Fruit fly (Drosophila melanogaster) whole organism, embryonic: ENCODE measurements around the gene CCHa1.

Source experiments
- ATbp ChIP-seq: fragments of 200-800 bp; sonication (Bioruptor generic); optimal IDR thresholded peaks from 2 replicates; lab custom pipeline; 2017; ENCODE audit warnings: missing biosample characterization, mild to moderate bottlenecking, missing genetic modification characterization, missing genetic modification reagents
- Adf1 ChIP-seq: fragments of 200-800 bp; sonication (Bioruptor generic); IDR thresholded peaks from 2 replicates; pipeline ENCODE4 v1.3.6; 2022; ENCODE audit warnings: missing biosample characterization, missing genetic modification characterization
- Awh ChIP-seq: fragments of 200-800 bp; sonication (Bioruptor generic); IDR thresholded peaks from 2 replicates; pipeline ENCODE4, ENCODE4 v1.3.6; 2022; ENCODE audit warnings: missing biosample characterization, missing genetic modification characterization
- CG12299 ChIP-seq: fragments of 200-800 bp; sonication (Bioruptor generic); optimal IDR thresholded peaks from 2 replicates; lab custom pipeline; 2018; ENCODE audit warnings: missing biosample characterization, mild to moderate bottlenecking, missing genetic modification characterization
- CG12391 ChIP-seq: fragments of 200-800 bp; sonication (Bioruptor generic); optimal IDR thresholded peaks from 3 replicates; lab custom pipeline; 2018; ENCODE audit warnings: missing biosample characterization, mild to moderate bottlenecking, missing genetic modification characterization, moderate library complexity
- CG12769 ChIP-seq: fragments of 200-800 bp; sonication (Bioruptor generic); optimal IDR thresholded peaks from 2 replicates; lab custom pipeline; 2019; ENCODE audit warnings: missing biosample characterization, mild to moderate bottlenecking, missing genetic modification characterization, moderate library complexity
- CG13624 ChIP-seq: fragments of 200-800 bp; sonication (Bioruptor generic); optimal IDR thresholded peaks from 2 replicates; lab custom pipeline; 2016; ENCODE audit warnings: missing biosample characterization, missing genetic modification characterization
- CG15601 ChIP-seq: fragments of 200-800 bp; sonication (Bioruptor generic); optimal IDR thresholded peaks from 3 replicates; lab custom pipeline; 2019; ENCODE audit warnings: missing biosample characterization, mild to moderate bottlenecking, missing genetic modification characterization, moderate library complexity
- CG16779 ChIP-seq: fragments of 200-800 bp; sonication (Bioruptor generic); IDR thresholded peaks from 2 replicates; pipeline ENCODE4 v1.3.6; 2022; ENCODE audit warnings: missing biosample characterization, missing genetic modification characterization
- CG16813 ChIP-seq: fragments of 200-800 bp; sonication (Bioruptor generic); IDR thresholded peaks from 3 replicates; pipeline ENCODE4 v1.3.6; 2022; ENCODE audit warnings: missing biosample characterization, missing genetic modification characterization; ENCODE audit not compliant: partially characterized antibody
- CG17359 ChIP-seq: fragments of 200-800 bp; sonication (Bioruptor generic); optimal IDR thresholded peaks from 3 replicates; lab custom pipeline; 2018; ENCODE audit warnings: missing biosample characterization, mild to moderate bottlenecking, missing genetic modification characterization, moderate library complexity
- CG18011 ChIP-seq: fragments of 200-800 bp; sonication (Bioruptor generic); optimal IDR thresholded peaks from 2 replicates; lab custom pipeline; 2017; ENCODE audit warnings: missing biosample characterization, missing genetic modification characterization, mild to moderate bottlenecking, moderate library complexity, missing genotype
- CG31441 ChIP-seq: fragments of 200-800 bp; sonication (Bioruptor generic); IDR thresholded peaks from 2 replicates; pipeline ENCODE4 v1.3.6; 2022; ENCODE audit warnings: missing biosample characterization, missing genetic modification characterization
- CG3163 ChIP-seq: fragments of 200-800 bp; sonication (Bioruptor generic); optimal IDR thresholded peaks from 3 replicates; lab custom pipeline; 2016; ENCODE audit warnings: missing biosample characterization, missing genetic modification characterization
- CG3281 ChIP-seq: fragments of 200-800 bp; sonication (Bioruptor generic); optimal IDR thresholded peaks from 3 replicates; lab custom pipeline; 2017; ENCODE audit warnings: missing biosample characterization, mild to moderate bottlenecking, missing genetic modification characterization
- CG3847 ChIP-seq: fragments of 200-800 bp; sonication (Bioruptor generic); IDR thresholded peaks from 2 replicates; pipeline ENCODE4 v1.3.6; 2022; ENCODE audit warnings: missing biosample characterization, missing genetic modification characterization
- CG3995 ChIP-seq: fragments of 200-800 bp; sonication (Bioruptor generic); optimal IDR thresholded peaks from 3 replicates; lab custom pipeline; 2016; ENCODE audit warnings: missing biosample characterization, missing genetic modification characterization
- CG5245 ChIP-seq: fragments of 200-800 bp; sonication (Bioruptor generic); optimal IDR thresholded peaks from 3 replicates; lab custom pipeline; 2016; ENCODE audit warnings: missing biosample characterization, missing genetic modification characterization
- CG6765 ChIP-seq: fragments of 200-800 bp; sonication (Bioruptor generic); optimal IDR thresholded peaks from 3 replicates; lab custom pipeline; 2017; ENCODE audit warnings: missing biosample characterization, mild to moderate bottlenecking, missing genetic modification characterization
- CG7357 ChIP-seq: fragments of 200-800 bp; sonication (Bioruptor generic); IDR thresholded peaks from 3 replicates; pipeline ENCODE4 v1.3.6; 2022; ENCODE audit warnings: missing biosample characterization, missing genetic modification characterization
- CG7839 ChIP-seq: fragments of 200-800 bp; sonication (Bioruptor generic); optimal IDR thresholded peaks from 3 replicates; lab custom pipeline; 2018; ENCODE audit warnings: missing biosample characterization, mild to moderate bottlenecking, missing genetic modification characterization, moderate library complexity
- CG8290 ChIP-seq, 3 experiments: fragments of 200-800 bp; sonication (Bioruptor generic); optimal IDR thresholded peaks; 2 replicates each; lab custom pipeline; 2016 to 2019; ENCODE audit warnings: missing biosample characterization in 3 of 3, missing genetic modification characterization in 3 of 3, mild to moderate bottlenecking in 2 of 3, moderate library complexity in 1 of 3
- CHES-1-like ChIP-seq: fragments of 200-800 bp; sonication (Bioruptor generic); optimal IDR thresholded peaks from 2 replicates; lab custom pipeline; 2016; ENCODE audit warnings: missing biosample characterization, missing genetic modification characterization
- CrebB ChIP-seq: fragments of 200-800 bp; sonication (Bioruptor generic); optimal IDR thresholded peaks from 3 replicates; lab custom pipeline; 2018; ENCODE audit warnings: missing biosample characterization, mild to moderate bottlenecking, missing genetic modification characterization
- D ChIP-seq, 2 experiments: fragments of 200-800 bp in 1 of 2; fragments of >200 bp in 1 of 2; sonication (Bioruptor generic) in 1 of 2; optimal IDR thresholded peaks; 2 replicates in 1 of 2; 3 replicates in 1 of 2; lab custom pipeline; 2017; ENCODE audit warnings: mild to moderate bottlenecking in 1 of 2, missing biosample characterization in 1 of 2, missing genetic modification characterization in 1 of 2, missing genetic modification reagents in 1 of 2
- Dfd ChIP-seq, 2 experiments: fragments of >200 bp; optimal IDR thresholded peaks; 2 replicates each; lab custom pipeline; 2017; ENCODE audit warnings: missing biosample characterization in 2 of 2, missing genetic modification characterization in 2 of 2
- Dll ChIP-seq: fragments of 200-800 bp; sonication (Bioruptor generic); IDR thresholded peaks from 4 replicates; pipeline ENCODE4 v1.3.6; 2022; ENCODE audit warnings: missing biosample characterization, missing genetic modification characterization; ENCODE audit not compliant: partially characterized antibody
- GATAe ChIP-seq: fragments of 200-800 bp; sonication (Bioruptor generic); conservative IDR thresholded peaks from 2 replicates; pipeline ENCODE4 v1.3.6; 2022; ENCODE audit warnings: missing biosample characterization, missing genetic modification characterization
- Gug ChIP-seq: fragments of 200-800 bp; sonication (Bioruptor generic); IDR thresholded peaks from 4 replicates; pipeline ENCODE4 v1.3.6; 2022; ENCODE audit warnings: missing biosample characterization, missing genetic modification characterization
- Mes4 ChIP-seq: fragments of 200-800 bp; sonication (Bioruptor generic); optimal IDR thresholded peaks from 2 replicates; lab custom pipeline; 2016; ENCODE audit warnings: missing biosample characterization, missing genetic modification characterization
- Trl ChIP-seq, 3 experiments: fragments of >200 bp in 2 of 3; fragments of 200-800 bp in 1 of 3; sonication (Bioruptor generic) in 1 of 3; optimal IDR thresholded peaks; 2 replicates in 1 of 3; 3 replicates in 2 of 3; lab custom pipeline; 2016 to 2017; ENCODE audit warnings: missing biosample characterization in 1 of 3, missing genetic modification characterization in 1 of 3
- az2 ChIP-seq: fragments of 200-800 bp; sonication (Bioruptor generic); optimal IDR thresholded peaks from 3 replicates; lab custom pipeline; 2016; ENCODE audit warnings: missing biosample characterization, missing genetic modification characterization
- cas ChIP-seq: fragments of 200-800 bp; sonication (Bioruptor generic); IDR thresholded peaks from 2 replicates; pipeline ENCODE4 v1.3.6; 2022; ENCODE audit warnings: missing biosample characterization, missing genetic modification characterization
- chinmo ChIP-seq: fragments of 200-800 bp; sonication (Bioruptor generic); IDR thresholded peaks from 4 replicates; pipeline ENCODE4 v1.3.6; 2022; ENCODE audit warnings: missing biosample characterization, missing genetic modification characterization; ENCODE audit not compliant: partially characterized antibody
- ci ChIP-seq: fragments of 200-800 bp; sonication (Bioruptor generic); IDR thresholded peaks from 3 replicates; pipeline ENCODE4 v1.3.6; 2022; ENCODE audit warnings: missing biosample characterization, missing genetic modification characterization
- cwo ChIP-seq: fragments of 200-800 bp; sonication (Bioruptor generic); optimal IDR thresholded peaks from 3 replicates; lab custom pipeline; 2017; ENCODE audit warnings: missing biosample characterization, missing genetic modification characterization, mild to moderate bottlenecking, moderate library complexity, missing genetic modification reagents
- dati ChIP-seq: fragments of 200-800 bp; sonication (Bioruptor generic); IDR thresholded peaks from 2 replicates; pipeline ENCODE4 v1.3.6; 2022; ENCODE audit warnings: missing biosample characterization, missing genetic modification characterization
- eve ChIP-seq, 2 experiments: fragments of >200 bp; optimal IDR thresholded peaks; 2 replicates each; lab custom pipeline; 2017; ENCODE audit warnings: missing biosample characterization in 2 of 2, missing genetic modification characterization in 2 of 2
- eyg ChIP-seq: fragments of 200-800 bp; sonication (Bioruptor generic); optimal IDR thresholded peaks from 3 replicates; lab custom pipeline; 2016; ENCODE audit warnings: missing biosample characterization, missing genetic modification characterization
- grn ChIP-seq: fragments of 200-800 bp; sonication (Bioruptor generic); optimal IDR thresholded peaks from 3 replicates; lab custom pipeline; 2017; ENCODE audit warnings: missing biosample characterization, missing genetic modification characterization
- pan ChIP-seq, 4 experiments: fragments of >200 bp in 3 of 4; fragments of 200-800 bp in 1 of 4; sonication (Bioruptor generic) in 1 of 4; optimal IDR thresholded peaks in 3 of 4; IDR thresholded peaks in 1 of 4; 2 replicates each; pipeline versions ENCODE4 v1.3.6 to Lab custom; 2017 to 2022; ENCODE audit warnings: missing biosample characterization in 2 of 4, missing genetic modification characterization in 2 of 4, mixed read lengths in 1 of 4
- pita ChIP-seq: fragments of 200-800 bp; sonication (Bioruptor generic); optimal IDR thresholded peaks from 2 replicates; lab custom pipeline; 2017; ENCODE audit warnings: missing biosample characterization, mild to moderate bottlenecking, missing genetic modification characterization
- sd ChIP-seq: fragments of 200-800 bp; sonication (Bioruptor generic); optimal IDR thresholded peaks from 3 replicates; lab custom pipeline; 2018; ENCODE audit warnings: missing biosample characterization, mild to moderate bottlenecking, missing genetic modification characterization, moderate library complexity
- tap ChIP-seq: fragments of 200-800 bp; optimal IDR thresholded peaks from 3 replicates; lab custom pipeline; 2019; ENCODE audit warnings: missing biosample characterization, mild to moderate bottlenecking, missing genetic modification characterization, moderate library complexity
- trh ChIP-seq: fragments of 200-800 bp; sonication (Bioruptor generic); optimal IDR thresholded peaks from 2 replicates; lab custom pipeline; 2016; ENCODE audit warnings: missing biosample characterization, missing genetic modification characterization

CCHa1 gene

dm6 chr3R:14056320-14057053 lies 40.1 kb downstream of the CCHa1 start, which contains the start of gene foxo (continued):
- peak; percentile 87 for TF ChIP-seq CG12391
- TF ChIP-seq CG15601, result peak; percentile 79
- TF ChIP-seq eve (GFP tag; optimal IDR thresholded peaks at IDR 0.05; lab: Kevin White, UChicago), result peak in 1 of 2 experiments; percentile 2
- peak; percentile 92 for TF ChIP-seq CG3281 (GFP tag; lab: Kevin White, UChicago)
- peak; percentile 42 for TF ChIP-seq Mes4
- TF ChIP-seq CG6765 (GFP tag; lab: Kevin White, UChicago), result peak; percentile 75
- TF ChIP-seq pita (GFP tag; lab: Kevin White, UChicago), result no peak
- TF ChIP-seq eyg (GFP tag; lab: Kevin White, UChicago), result no peak
- TF ChIP-seq, all 482 proteins: peak for 279

DNA sequence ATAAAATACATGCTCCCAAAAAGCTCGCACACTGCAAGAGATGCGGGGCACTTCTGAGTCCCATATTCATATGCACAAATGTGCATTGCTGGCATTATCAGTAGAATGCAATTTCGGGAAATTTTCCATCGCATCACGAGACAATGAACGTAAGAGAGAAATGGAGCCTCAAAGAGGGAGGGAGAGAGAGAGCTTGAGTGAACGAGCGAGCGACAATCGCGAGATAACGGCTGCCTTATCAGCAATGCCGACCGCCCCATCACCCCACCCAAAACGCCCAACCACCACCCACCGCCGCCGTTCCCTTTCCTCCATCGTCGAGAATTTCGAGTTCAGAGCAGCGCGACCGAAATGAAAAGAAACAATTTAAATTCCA lies 40.7 kb downstream of the CCHa1 start:
- TF ChIP-seq grn (GFP tag; lab: Kevin White, UChicago) (peak; percentile 69), dati (GFP tag; lab: Robert Waterston, UW) (no peak), pan (optimal IDR thresholded peaks at IDR 0.05; lab: Kevin White, UChicago) (no peak), pan (GFP tag; optimal IDR thresholded peaks at IDR 0.05 in 1 of 2, IDR thresholded peaks at IDR 0.05 in 1 of 2) (no peak), CG12299 (tag; lab: Kevin White, UChicago) (no peak), D (optimal IDR thresholded peaks at IDR 0.05; lab: Kevin White, UChicago) (no peak), D (GFP tag; optimal IDR thresholded peaks at IDR 0.05; lab: Kevin White, UChicago) (no peak), cas (GFP tag; lab: Robert Waterston, UW) (no peak), eyg (GFP tag; lab: Kevin White, UChicago) (no peak), CrebB (no peak), CG7357 (no peak), CG13624 (GFP tag; lab: Kevin White, UChicago) (no peak), CG3995 (GFP tag; lab: Kevin White, UChicago) (no peak), Gug (GFP tag; lab: Robert Waterston, UW) (no peak), Trl (optimal IDR thresholded peaks at IDR 0.05; lab: Kevin White, UChicago) (peak; percentile 53), Trl (GFP tag; optimal IDR thresholded peaks at IDR 0.05; lab: Kevin White, UChicago) (no peak), ci (GFP tag; lab: Robert Waterston, UW) (peak; percentile 29; the same call in 1 of the 3 replicates), CG31441 (GFP tag; lab: Robert Waterston, UW) (no peak), CG16779 (GFP tag; lab: Robert Waterston, UW) (0 out of 2 replicates have a peak, but pooled peaks have one; percentile 11), Dll (GFP tag; lab: Robert Waterston, UW) (no peak), CG18011 (GFP tag; lab: Kevin White, UChicago) (no peak), CG7839 (tag; lab: Kevin White, UChicago) (no peak), trh (no peak), CG3847 (GFP tag; lab: Robert Waterston, UW) (no peak), CG8290 (GFP tag; optimal IDR thresholded peaks at IDR 0.05; lab: Kevin White, UChicago) (no peak), CG8290 (tag; optimal IDR thresholded peaks at IDR 0.05; lab: Kevin White, UChicago) (peak in 1 of 2 experiments; percentile 56), CG5245 (GFP tag; lab: Kevin White, UChicago) (no peak), cwo (GFP tag; lab: Kevin White, UChicago) (peak; percentile 83), Dfd (GFP tag; optimal IDR thresholded peaks at IDR 0.05; lab: Kevin White, UChicago) (no peak), Adf1 (GFP tag; lab: Robert Waterston, UW) (peak; percentile 52), CG12769 (tag; lab: Kevin White, UChicago) (peak; percentile 66), az2 (GFP tag; lab: Kevin White, UChicago) (no peak), chinmo (peak; percentile 78; the same call in 3 of the 4 replicates), GATAe (GFP tag; lab: Robert Waterston, UW) (peak; percentile 94), CG3163 (GFP tag; lab: Kevin White, UChicago) (peak; percentile 54), ATbp (GFP tag; lab: Kevin White, UChicago) (no peak), tap (tag; lab: Kevin White, UChicago) (no peak), sd (tag; lab: Kevin White, UChicago) (peak; percentile 92), Awh (GFP tag; lab: Robert Waterston, UW) (peak; percentile 28; the same call in 1 of the 2 replicates), CG17359 (tag; lab: Kevin White, UChicago) (no peak), CG3281 (GFP tag; lab: Kevin White, UChicago) (no peak), CHES-1-like (no peak), CG16813 (GFP tag; lab: Robert Waterston, UW) (no peak), pita (GFP tag; lab: Kevin White, UChicago) (no peak)
